Worm (Caenorhabditis elegans): Measurements from ENCODE around the gene F58F12.4.

DNA sequence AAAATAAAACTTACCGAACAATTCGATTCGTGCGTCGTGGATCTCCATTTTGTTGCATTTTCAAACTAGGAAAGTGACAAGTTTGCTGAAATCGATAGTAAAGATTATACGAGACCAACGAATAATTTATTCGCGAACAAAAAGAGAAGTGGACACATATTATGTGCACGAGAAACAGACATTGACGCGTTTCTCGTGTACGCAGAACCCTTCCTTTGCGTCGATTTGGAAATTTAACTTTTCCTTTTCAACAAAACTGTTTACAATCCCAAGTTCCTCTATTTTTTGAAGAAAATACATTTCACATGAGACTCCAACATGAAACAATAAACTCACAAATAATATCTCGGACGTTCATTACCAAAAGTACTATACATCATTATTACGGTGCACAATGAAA is 25.7 kb upstream of the F58F12.4 start, which contains the start of gene K10B2.4:
- TF ChIP-seq lsy-2 (tag; optimal IDR thresholded peaks at IDR 0.05) (peak; percentile 23 to 87), skn-1 (tag; optimal IDR thresholded peaks at IDR 0.05) (no peak), zag-1 (tag; optimal IDR thresholded peaks at IDR 0.05) (no peak), nhr-6 (tag; optimal IDR thresholded peaks at IDR 0.05) (peak; percentile 68), sma-3 (GFP tag; optimal IDR thresholded peaks at IDR 0.05) (peak; percentile 70), ztf-11 (tag; optimal IDR thresholded peaks at IDR 0.05) (no peak)

All from whole organism, L2 larva.